Worm (Caenorhabditis elegans) whole organism, L2 larva: Measurements from ENCODE around the gene C25D7.5.
A peak's percentile ranks its signal among the peaks of the same experiment; 100 is the strongest.

Source experiments
- C34F6.9 ChIP-seq: fragments of 150-350 bp; optimal IDR thresholded peaks from 2 replicates; lab custom pipeline; 2014; ENCODE audit warnings: missing biosample characterization, missing genetic modification characterization
- F13H6.1 ChIP-seq: sonication (generic microtip); optimal IDR thresholded peaks from 2 replicates; lab custom pipeline; 2016; ENCODE audit warnings: missing genetic modification characterization, missing compliant biosample characterization
- R02D3.7 ChIP-seq: fragments of 150-350 bp; optimal IDR thresholded peaks from 2 replicates; lab custom pipeline; 2014; ENCODE audit warnings: missing biosample characterization, missing genetic modification characterization
- Y55F3AM.14 ChIP-seq: fragments of 200-800 bp; sonication (Bioruptor generic); optimal IDR thresholded peaks from 2 replicates; lab custom pipeline; 2018; ENCODE audit warnings: mild to moderate bottlenecking, missing genetic modification characterization, missing compliant biosample characterization
- ZK546.5 ChIP-seq: sonication (generic microtip); optimal IDR thresholded peaks from 2 replicates; lab custom pipeline; 2017; ENCODE audit warnings: missing biosample characterization, missing genetic modification characterization
- alr-1 ChIP-seq: fragments of 150-350 bp; optimal IDR thresholded peaks from 2 replicates; lab custom pipeline; 2014; ENCODE audit warnings: missing biosample characterization, missing genetic modification characterization
- aly-2 ChIP-seq: fragments of 150-350 bp; optimal IDR thresholded peaks from 2 replicates; lab custom pipeline; 2014; ENCODE audit warnings: missing biosample characterization, missing genetic modification characterization
- ama-1 ChIP-seq: fragments of 150-350 bp; optimal IDR thresholded peaks from 2 replicates; lab custom pipeline; 2018; ENCODE audit warnings: inconsistent platforms
- blmp-1 ChIP-seq: sonication (generic microtip); optimal IDR thresholded peaks from 2 replicates; lab custom pipeline; 2017; ENCODE audit warnings: missing genetic modification characterization, mild to moderate bottlenecking, missing compliant biosample characterization, antibody characterized with exemption, moderate library complexity; ENCODE audit not compliant: insufficient read depth
- ceh-16 ChIP-seq: fragments of 150-350 bp; optimal IDR thresholded peaks from 2 replicates; lab custom pipeline; 2014; ENCODE audit warnings: missing biosample characterization, missing genetic modification characterization
- ceh-82 ChIP-seq: fragments of 150-350 bp; optimal IDR thresholded peaks from 2 replicates; lab custom pipeline; 2014; ENCODE audit warnings: missing biosample characterization, missing genetic modification characterization
- crh-2 ChIP-seq: sonication (generic microtip); optimal IDR thresholded peaks from 2 replicates; lab custom pipeline; 2017; ENCODE audit warnings: missing biosample characterization, missing genetic modification characterization
- dmd-4 ChIP-seq: sonication (generic microtip); optimal IDR thresholded peaks from 2 replicates; lab custom pipeline; 2017; ENCODE audit warnings: missing biosample characterization, missing genetic modification characterization
- egl-27 ChIP-seq: sonication (generic microtip); optimal IDR thresholded peaks from 3 replicates; lab custom pipeline; 2017; ENCODE audit warnings: missing biosample characterization, missing genetic modification reagents, missing genetic modification characterization
- elt-1 ChIP-seq: fragments of 150-350 bp; optimal IDR thresholded peaks from 2 replicates; lab custom pipeline; 2014; ENCODE audit warnings: missing biosample characterization, missing genetic modification characterization
- elt-3 ChIP-seq: sonication (generic microtip); optimal IDR thresholded peaks from 2 replicates; lab custom pipeline; 2017; ENCODE audit warnings: missing biosample characterization, missing genetic modification characterization
- fos-1 ChIP-seq: fragments of 150-350 bp; optimal IDR thresholded peaks from 2 replicates; lab custom pipeline; 2014; ENCODE audit warnings: missing biosample characterization, missing genetic modification characterization
- gmeb-1 ChIP-seq: fragments of 150-350 bp; optimal IDR thresholded peaks from 2 replicates; lab custom pipeline; 2014; ENCODE audit warnings: missing biosample characterization, missing genetic modification characterization
- lin-11 ChIP-seq: fragments of 150-350 bp; sonication (generic microtip); optimal IDR thresholded peaks from 2 replicates; lab custom pipeline; 2014; ENCODE audit warnings: missing biosample characterization, missing genetic modification characterization, inconsistent platforms, mixed read lengths
- lin-13 ChIP-seq: fragments of 150-350 bp; optimal IDR thresholded peaks from 2 replicates; lab custom pipeline; 2014; ENCODE audit warnings: missing biosample characterization, missing genetic modification reagents, missing genetic modification characterization
- lin-39 ChIP-seq: fragments of 150-350 bp; optimal IDR thresholded peaks from 2 replicates; lab custom pipeline; 2014; ENCODE audit warnings: missing biosample characterization, missing genetic modification reagents, missing genetic modification characterization
- lsy-2 ChIP-seq, 2 experiments: fragments of 150-350 bp in 1 of 2; sonication (generic microtip) in 1 of 2; optimal IDR thresholded peaks; 2 replicates each; lab custom pipeline; 2014 to 2017; ENCODE audit warnings: missing biosample characterization in 2 of 2, missing genetic modification characterization in 2 of 2
- mab-5 ChIP-seq: fragments of 150-350 bp; optimal IDR thresholded peaks from 2 replicates; lab custom pipeline; 2014; ENCODE audit warnings: missing biosample characterization, missing genetic modification characterization
- mbf-1 ChIP-seq: sonication (generic microtip); optimal IDR thresholded peaks from 2 replicates; lab custom pipeline; 2017; ENCODE audit warnings: missing biosample characterization, missing genetic modification characterization
- mdl-1 ChIP-seq, 2 experiments: fragments of 150-350 bp in 1 of 2; sonication (generic microtip) in 1 of 2; optimal IDR thresholded peaks; 2 replicates each; lab custom pipeline; 2017; ENCODE audit warnings: missing biosample characterization in 2 of 2, missing genetic modification characterization in 2 of 2
- nhr-10 ChIP-seq: sonication (generic microtip); optimal IDR thresholded peaks from 2 replicates; lab custom pipeline; 2017; ENCODE audit warnings: missing biosample characterization, missing genetic modification characterization
- nhr-11 ChIP-seq: fragments of 150-350 bp; optimal IDR thresholded peaks from 2 replicates; lab custom pipeline; 2014; ENCODE audit warnings: missing biosample characterization, missing genetic modification characterization
- nhr-12 ChIP-seq: fragments of 150-350 bp; optimal IDR thresholded peaks from 2 replicates; lab custom pipeline; 2014; ENCODE audit warnings: missing biosample characterization, missing genetic modification characterization
- nhr-21 ChIP-seq: fragments of 150-350 bp; optimal IDR thresholded peaks from 2 replicates; lab custom pipeline; 2014; ENCODE audit warnings: missing biosample characterization, missing genetic modification characterization
- nhr-23 ChIP-seq: fragments of 150-350 bp; optimal IDR thresholded peaks from 2 replicates; lab custom pipeline; 2014; ENCODE audit warnings: missing biosample characterization, missing genetic modification reagents, missing genetic modification characterization
- nhr-237 ChIP-seq: fragments of 150-350 bp; optimal IDR thresholded peaks from 2 replicates; lab custom pipeline; 2014; ENCODE audit warnings: missing biosample characterization, missing genetic modification characterization
- nhr-25 ChIP-seq: fragments of 150-350 bp; sonication (generic microtip); optimal IDR thresholded peaks from 3 replicates; lab custom pipeline; 2014; ENCODE audit warnings: missing biosample characterization, missing genetic modification characterization
- nhr-6 ChIP-seq: fragments of 150-350 bp; optimal IDR thresholded peaks from 2 replicates; lab custom pipeline; 2014; ENCODE audit warnings: missing biosample characterization, missing genetic modification characterization
- nhr-77 ChIP-seq: fragments of 150-350 bp; optimal IDR thresholded peaks from 2 replicates; lab custom pipeline; 2014; ENCODE audit warnings: missing biosample characterization, missing genetic modification characterization
- peb-1 ChIP-seq: fragments of 150-350 bp; optimal IDR thresholded peaks from 2 replicates; lab custom pipeline; 2014; ENCODE audit warnings: missing biosample characterization, missing genetic modification characterization
- sem-4 ChIP-seq: fragments of 150-350 bp; optimal IDR thresholded peaks from 2 replicates; lab custom pipeline; 2014; ENCODE audit warnings: missing biosample characterization, missing genetic modification reagents, missing genetic modification characterization
- skn-1 ChIP-seq: sonication (generic microtip); optimal IDR thresholded peaks from 2 replicates; lab custom pipeline; 2017; ENCODE audit warnings: missing biosample characterization, missing genetic modification characterization
- sma-3 ChIP-seq: sonication (generic microtip); optimal IDR thresholded peaks from 2 replicates; lab custom pipeline; 2016; ENCODE audit warnings: missing genetic modification reagents, missing genetic modification characterization, missing compliant biosample characterization
- sma-9 ChIP-seq, 2 experiments: fragments of 150-350 bp in 1 of 2; sonication (generic microtip) in 1 of 2; optimal IDR thresholded peaks; 2 replicates each; lab custom pipeline; 2014 to 2016; ENCODE audit warnings: missing genetic modification characterization in 2 of 2, mild to moderate bottlenecking in 1 of 2, missing biosample characterization in 1 of 2, missing compliant biosample characterization in 1 of 2, missing genetic modification reagents in 1 of 2, moderate library complexity in 1 of 2
- snpc-4 ChIP-seq: fragments of 150-350 bp; optimal IDR thresholded peaks from 2 replicates; lab custom pipeline; 2014; ENCODE audit warnings: missing biosample characterization, missing genetic modification characterization
- unc-39 ChIP-seq: fragments of 150-350 bp; optimal IDR thresholded peaks from 2 replicates; lab custom pipeline; 2014; ENCODE audit warnings: missing biosample characterization, missing genetic modification characterization
- unc-55 ChIP-seq: fragments of 150-350 bp; sonication (generic microtip); optimal IDR thresholded peaks from 3 replicates; lab custom pipeline; 2014; ENCODE audit warnings: missing biosample characterization, missing genetic modification reagents, missing genetic modification characterization
- unc-62 ChIP-seq: fragments of 150-350 bp; optimal IDR thresholded peaks from 2 replicates; lab custom pipeline; 2014; ENCODE audit warnings: missing biosample characterization, missing genetic modification reagents, missing genetic modification characterization
- zag-1 ChIP-seq: fragments of 150-350 bp; optimal IDR thresholded peaks from 2 replicates; lab custom pipeline; 2014; ENCODE audit warnings: missing biosample characterization, missing genetic modification characterization
- ztf-1 ChIP-seq: fragments of 200-800 bp; sonication (Bioruptor generic); conservative IDR thresholded peaks from 2 replicates; pipeline ENCODE4 v1.3.6; 2022; ENCODE audit warnings: missing genetic modification characterization, missing compliant biosample characterization
- ztf-11 ChIP-seq: sonication (generic microtip); optimal IDR thresholded peaks from 2 replicates; lab custom pipeline; 2017; ENCODE audit warnings: missing biosample characterization, missing genetic modification characterization
- ztf-4 ChIP-seq: fragments of 150-350 bp; optimal IDR thresholded peaks from 2 replicates; lab custom pipeline; 2014; ENCODE audit warnings: missing biosample characterization, missing genetic modification characterization

C25D7.5 gene

ce11 chrV:15068378-15068777 is 15.9 kb downstream of the C25D7.5 start, which contains the start of gene dnj-3:
dnj-3 (plus strand) TSS chrV:15068678.
- no peak for TF ChIP-seq ceh-82
- no peak for TF ChIP-seq egl-27 (tag; lab: Kevin White, UChicago)
- TF ChIP-seq ztf-11: no peak
- no peak for TF ChIP-seq blmp-1 (tag; lab: Kevin White, UChicago)
- TF ChIP-seq mbf-1: no peak
- TF ChIP-seq sma-9 (GFP tag; optimal IDR thresholded peaks at IDR 0.05; lab: Kevin White, UChicago): no peak
- TF ChIP-seq sma-9 (tag; optimal IDR thresholded peaks at IDR 0.05; lab: Kevin White, UChicago): no peak
- TF ChIP-seq aly-2 (tag; lab: Kevin White, UChicago): no peak

- TF ChIP-seq skn-1 (tag; lab: Kevin White, UChicago) (no peak), lsy-2 (tag; optimal IDR thresholded peaks at IDR 0.05; lab: Kevin White, UChicago) (peak in 1 of 2 experiments; percentile 70)
- TF ChIP-seq, all 48 proteins: peak for 1
Observed at ce11 chrV:15069435-15069985, 17.1 kb downstream of the C25D7.5 start.

- TF ChIP-seq nhr-10 (tag; lab: Kevin White, UChicago): no peak
- TF ChIP-seq nhr-237: no peak
- no peak for TF ChIP-seq mbf-1
- TF ChIP-seq ceh-16: no peak
- no peak for TF ChIP-seq nhr-12 (tag; lab: Kevin White, UChicago)
- TF ChIP-seq nhr-11 (tag; lab: Kevin White, UChicago): no peak
- peak; percentile 79 for TF ChIP-seq zag-1 (tag; lab: Kevin White, UChicago)
- TF ChIP-seq mab-5 (tag; lab: Kevin White, UChicago): peak; percentile 86
- TF ChIP-seq lin-39 (tag; lab: Kevin White, UChicago): peak; percentile 47
- peak; percentile 42 for TF ChIP-seq nhr-25 (tag; lab: Kevin White, UChicago)
- peak; percentile 75 for TF ChIP-seq lin-13 (GFP tag; lab: Kevin White, UChicago)
- peak; percentile 83 for TF ChIP-seq egl-27 (tag; lab: Kevin White, UChicago)
- no peak for TF ChIP-seq ZK546.5 (tag; lab: Kevin White, UChicago)
- TF ChIP-seq unc-39 (tag; lab: Kevin White, UChicago): peak; percentile 28
- no peak for TF ChIP-seq elt-3 (tag; lab: Kevin White, UChicago)
- TF ChIP-seq ama-1 (lab: Kevin White, UChicago): no peak
- no peak for TF ChIP-seq peb-1 (tag; lab: Kevin White, UChicago)
- TF ChIP-seq alr-1: no peak
- TF ChIP-seq crh-2 (tag; lab: Kevin White, UChicago): peak; percentile 88
- no peak for TF ChIP-seq ztf-1 (GFP tag; lab: Robert Waterston, UW)
- TF ChIP-seq unc-62 (GFP tag; lab: Kevin White, UChicago): peak; percentile 6
- no peak for TF ChIP-seq nhr-77 (tag; lab: Kevin White, UChicago)
- no peak for TF ChIP-seq snpc-4
- peak; percentile 25 for TF ChIP-seq sem-4
- no peak for TF ChIP-seq skn-1 (tag; lab: Kevin White, UChicago)
- TF ChIP-seq elt-1: no peak
- TF ChIP-seq lin-11 (tag; lab: Kevin White, UChicago): no peak
- no peak for TF ChIP-seq ceh-82
- TF ChIP-seq blmp-1 (tag; lab: Kevin White, UChicago): no peak
- TF ChIP-seq dmd-4: no peak
- no peak for TF ChIP-seq ztf-11
- peak; percentile 33 for TF ChIP-seq sma-3 (GFP tag; lab: Kevin White, UChicago)
- TF ChIP-seq nhr-23: no peak
- TF ChIP-seq mdl-1 (tag; optimal IDR thresholded peaks at IDR 0.05; lab: Kevin White, UChicago): peak in 1 of 2 experiments; percentile 73
- peak; percentile 96 for TF ChIP-seq C34F6.9 (tag; lab: Kevin White, UChicago)
- peak; percentile 84 for TF ChIP-seq sma-9 (GFP tag; optimal IDR thresholded peaks at IDR 0.05; lab: Kevin White, UChicago)
- no peak for TF ChIP-seq sma-9 (tag; optimal IDR thresholded peaks at IDR 0.05; lab: Kevin White, UChicago)
- peak; percentile 68 for TF ChIP-seq fos-1
- peak; percentile 45 for TF ChIP-seq nhr-21
- peak; percentile 50 to 87 for TF ChIP-seq lsy-2 (tag; optimal IDR thresholded peaks at IDR 0.05; lab: Kevin White, UChicago)
- peak; percentile 77 for TF ChIP-seq Y55F3AM.14
- TF ChIP-seq gmeb-1 (tag; lab: Kevin White, UChicago): no peak
- peak; percentile 40 for TF ChIP-seq ztf-4 (tag; lab: Kevin White, UChicago)
- peak; percentile 13 for TF ChIP-seq R02D3.7 (tag; lab: Kevin White, UChicago)
- peak; percentile 94 for TF ChIP-seq F13H6.1 (tag; lab: Kevin White, UChicago)
- TF ChIP-seq unc-55 (GFP tag; lab: Kevin White, UChicago): peak; percentile 58
- TF ChIP-seq nhr-6 (tag; lab: Kevin White, UChicago): no peak
Observed at ce11 chrV:15071015-15071810, 18.8 kb downstream of the C25D7.5 start, which contains the start of gene unc-76. unc-76 (plus strand) TSS chrV:15071760.
